Fruit fly (Drosophila melanogaster): ENCODE results near the gene Spn28Dc.

- TF ChIP-seq psq (optimal IDR thresholded peaks at IDR 0.05): no peak
- TF ChIP-seq EcR (GFP tag; optimal IDR thresholded peaks at IDR 0.05): no peak
- no peak for TF ChIP-seq usp (GFP tag; optimal IDR thresholded peaks at IDR 0.05)
These were observed 33.9 kb upstream of the Spn28Dc start, which contains the start of gene CCDC53 for dm6 chr2L:8040872-8041271.

Measured in whole organism.